Worm (Caenorhabditis elegans) whole organism, midembryonic: ENCODE results near the gene C04A11.5.

Source experiments
- T22C8.4 ChIP-seq: fragments of 200-800 bp; sonication (Bioruptor generic); IDR thresholded peaks from 2 replicates; pipeline ENCODE4 v1.3.6; 2022; ENCODE audit warnings: missing genetic modification characterization, missing compliant biosample characterization
- cog-1 ChIP-seq: sonication (generic microtip); optimal IDR thresholded peaks from 2 replicates; lab custom pipeline; 2016; ENCODE audit warnings: missing genetic modification characterization, missing compliant biosample characterization
- flt-1 ChIP-seq: fragments of 200-800 bp; sonication (Bioruptor generic); IDR thresholded peaks from 2 replicates; pipeline ENCODE4 v1.3.6; 2022; ENCODE audit warnings: missing genetic modification characterization, missing compliant biosample characterization
- klf-2 ChIP-seq: fragments of 200-800 bp; sonication (Bioruptor generic); conservative IDR thresholded peaks from 2 replicates; pipeline ENCODE4 v1.3.6; 2022; ENCODE audit warnings: missing genetic modification reagents, missing genetic modification characterization, missing compliant biosample characterization
- med-1 ChIP-seq: sonication (generic microtip); optimal IDR thresholded peaks from 2 replicates; lab custom pipeline; 2017; ENCODE audit warnings: missing genetic modification characterization, mild to moderate bottlenecking, missing compliant biosample characterization, antibody characterized with exemption, missing genetic modification reagents; ENCODE audit not compliant: insufficient read depth
- ref-1 ChIP-seq: fragments of 200-800 bp; sonication (Bioruptor generic); conservative IDR thresholded peaks from 2 replicates; pipeline ENCODE4 v1.3.6; 2022; ENCODE audit warnings: missing genetic modification reagents, missing genetic modification characterization, missing compliant biosample characterization
- tab-1 ChIP-seq: fragments of 200-800 bp; sonication (Bioruptor generic); IDR thresholded peaks from 2 replicates; pipeline ENCODE4 v1.3.6; 2022; ENCODE audit warnings: missing genetic modification characterization, missing compliant biosample characterization
- ztf-23 ChIP-seq: fragments of 200-800 bp; sonication (Bioruptor generic); IDR thresholded peaks from 2 replicates; pipeline ENCODE4 v1.3.6; 2022; ENCODE audit warnings: missing genetic modification reagents, missing genetic modification characterization, missing compliant biosample characterization
- ztf-29 ChIP-seq: fragments of 200-800 bp; sonication (Bioruptor generic); IDR thresholded peaks from 2 replicates; pipeline ENCODE4 v1.3.6; 2022; ENCODE audit warnings: missing genetic modification reagents, missing genetic modification characterization, missing compliant biosample characterization

C04A11.5 gene

DNA sequence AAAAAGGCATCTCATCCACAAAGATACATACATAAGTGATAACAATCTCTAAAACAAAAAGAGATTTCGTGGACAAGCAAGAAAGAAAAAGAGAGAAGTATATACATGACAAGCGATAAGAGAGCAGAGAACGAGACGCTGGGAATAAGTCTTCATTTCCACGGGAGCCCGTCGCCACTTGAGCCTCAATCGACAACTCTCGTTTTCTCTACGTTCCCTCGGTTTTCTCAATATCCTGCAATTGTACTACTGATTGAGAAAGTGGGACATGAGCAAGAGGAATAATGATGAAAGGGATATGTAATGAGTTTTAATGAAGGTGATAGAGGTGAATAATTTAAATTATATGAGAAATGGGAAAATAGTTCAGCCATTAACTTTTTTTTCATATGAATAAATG is 26.9 kb upstream of the C04A11.5 start:
- TF ChIP-seq med-1 (GFP tag; lab: Kevin White, UChicago) (no peak), cog-1 (no peak), ztf-23 (GFP tag; lab: Robert Waterston, UW) (no peak), ref-1 (no peak), tab-1 (GFP tag; lab: Robert Waterston, UW) (no peak), flt-1 (no peak), klf-2 (GFP tag; lab: Robert Waterston, UW) (no peak), T22C8.4 (GFP tag; lab: Robert Waterston, UW) (no peak), ztf-29 (no peak)

DNA sequence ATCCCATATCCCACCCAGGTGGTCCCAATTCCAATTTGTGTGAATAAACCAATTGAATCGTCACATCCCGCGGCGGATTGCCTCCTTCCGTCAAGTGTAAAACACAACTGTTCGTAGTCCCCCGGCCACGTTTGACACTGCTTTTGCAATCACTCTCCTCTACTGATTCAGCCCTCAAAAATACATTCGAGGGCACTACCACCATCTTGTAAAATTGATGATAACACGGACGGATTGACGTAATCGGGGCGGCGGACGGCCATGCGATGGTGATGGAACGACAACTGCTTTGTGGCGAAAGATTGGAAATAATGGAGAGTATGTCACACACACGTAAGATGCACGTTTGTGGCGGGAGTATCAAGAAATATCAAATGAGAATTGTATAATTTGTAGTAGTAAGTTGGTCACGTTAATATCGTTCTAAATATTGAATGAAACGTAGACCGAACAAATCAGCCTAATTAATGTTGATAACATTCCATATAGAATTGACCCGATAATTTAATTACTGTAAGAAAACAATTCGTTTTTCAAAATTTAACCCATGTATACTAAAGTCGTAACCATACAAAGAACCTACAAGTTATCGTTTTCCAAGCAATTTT is 25.9 kb upstream of the C04A11.5 start:
- TF ChIP-seq flt-1, result no peak
- no peak for TF ChIP-seq tab-1 (GFP tag; lab: Robert Waterston, UW)
- no peak for TF ChIP-seq ztf-23 (GFP tag; lab: Robert Waterston, UW)
- no peak for TF ChIP-seq med-1 (GFP tag; lab: Kevin White, UChicago)
- no peak for TF ChIP-seq T22C8.4 (GFP tag; lab: Robert Waterston, UW)
- no peak for TF ChIP-seq ref-1
- TF ChIP-seq klf-2 (GFP tag; lab: Robert Waterston, UW), result no peak
- no peak for TF ChIP-seq cog-1
- TF ChIP-seq ztf-29, result no peak

DNA sequence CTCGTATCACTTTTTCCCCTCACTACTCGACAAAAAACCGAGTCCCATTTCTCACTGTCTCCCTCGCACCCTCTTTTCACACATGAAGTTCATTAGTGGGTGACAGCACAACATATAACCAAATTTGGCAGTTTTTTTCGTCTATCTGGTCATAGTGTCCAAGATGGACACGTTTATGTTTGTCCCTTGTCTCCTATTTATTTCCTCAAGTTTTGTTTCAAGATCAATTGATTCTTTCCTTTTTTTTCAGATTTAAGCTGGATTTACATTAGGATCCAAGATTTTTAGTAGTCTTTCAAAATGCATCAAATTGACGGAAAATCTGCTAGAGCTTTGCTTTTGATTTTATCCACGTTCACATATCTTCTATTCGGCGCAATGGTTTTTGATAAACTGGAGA is 24.8 kb upstream of the C04A11.5 start, which contains the start of gene twk-20:
Gene twk-20 (plus strand): TSS at position 301 of the 400 bp plus-strand sequence.
- TF ChIP-seq flt-1 (no peak), cog-1 (no peak)

DNA sequence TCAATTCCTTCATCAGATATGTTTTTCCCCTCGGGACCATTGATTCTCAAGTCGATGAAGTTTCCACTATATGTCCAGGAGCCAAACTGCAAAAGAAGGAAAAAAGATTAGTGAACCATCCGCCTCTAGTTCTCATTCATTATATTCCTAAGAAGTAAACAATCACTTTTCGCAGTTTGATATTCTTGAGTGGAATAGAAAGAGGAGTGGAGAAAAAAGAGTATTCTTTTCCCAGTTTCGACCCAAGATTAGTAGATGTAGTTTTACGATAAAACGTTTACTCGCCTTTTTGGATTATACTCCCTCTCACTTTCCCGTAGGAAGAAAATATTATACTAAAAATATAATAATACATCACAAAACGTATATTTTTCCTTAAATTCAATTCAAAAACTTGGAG is 19.5 kb upstream of the C04A11.5 start:
- TF ChIP-seq med-1 (GFP tag; lab: Kevin White, UChicago) (no peak), ztf-23 (GFP tag; lab: Robert Waterston, UW) (no peak), ztf-29 (no peak), klf-2 (GFP tag; lab: Robert Waterston, UW) (no peak), tab-1 (GFP tag; lab: Robert Waterston, UW) (no peak)

DNA sequence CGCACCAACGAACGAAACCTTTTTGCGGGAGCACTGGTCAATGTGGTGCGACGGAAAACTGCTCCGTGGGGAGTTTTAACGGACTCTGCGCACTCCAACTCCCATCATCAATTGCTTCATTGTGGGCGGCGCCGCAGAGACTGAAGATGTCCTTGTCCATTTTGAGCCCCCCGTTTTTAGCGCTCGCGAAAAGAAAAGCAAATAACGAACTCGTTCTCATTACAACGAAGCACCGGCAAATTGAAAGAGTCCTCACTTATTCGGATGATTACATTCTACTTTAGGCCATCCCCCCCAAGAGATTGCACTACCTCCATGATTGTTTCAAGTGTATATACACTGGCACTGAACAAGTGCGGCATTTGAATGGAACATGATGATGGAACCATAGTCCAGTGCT is 17.6 kb upstream of the C04A11.5 start, which contains the start of gene acr-9:
Gene acr-9 (minus strand): TSS at position 101 of the 400 bp plus-strand sequence.
- TF ChIP-seq klf-2 (GFP tag; lab: Robert Waterston, UW) (no peak), cog-1 (no peak), ref-1 (no peak), T22C8.4 (GFP tag; lab: Robert Waterston, UW) (no peak), tab-1 (GFP tag; lab: Robert Waterston, UW) (no peak), med-1 (GFP tag; lab: Kevin White, UChicago) (no peak), ztf-23 (GFP tag; lab: Robert Waterston, UW) (no peak), ztf-29 (no peak), flt-1 (no peak)

DNA sequence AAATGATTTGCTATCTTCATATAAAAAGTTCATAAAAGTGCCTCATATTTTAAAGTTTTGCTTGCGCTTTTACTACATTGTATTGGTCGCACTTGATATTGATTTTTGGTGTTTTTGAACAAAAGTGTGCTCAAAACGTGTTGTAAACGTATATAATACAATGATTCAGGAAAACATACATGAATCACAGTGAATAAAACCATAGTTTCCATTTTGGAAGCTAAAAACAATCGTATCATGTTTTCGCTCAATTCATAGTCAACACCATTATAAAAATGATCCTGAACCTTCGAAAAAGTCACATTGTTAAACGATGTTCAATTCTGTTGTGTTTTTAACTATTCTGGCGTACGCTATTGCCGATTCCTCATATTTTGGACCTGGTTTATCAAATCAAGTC is 17.1 kb upstream of the C04A11.5 start, which contains the start of gene C40C9.3:
Gene C40C9.3 (plus strand): TSS at position 301 of the 400 bp plus-strand sequence.
- TF ChIP-seq cog-1 (no peak), med-1 (GFP tag; lab: Kevin White, UChicago) (no peak), ztf-29 (no peak), klf-2 (GFP tag; lab: Robert Waterston, UW) (no peak), T22C8.4 (GFP tag; lab: Robert Waterston, UW) (no peak), flt-1 (no peak), ref-1 (no peak), tab-1 (GFP tag; lab: Robert Waterston, UW) (no peak), ztf-23 (GFP tag; lab: Robert Waterston, UW) (no peak)

DNA sequence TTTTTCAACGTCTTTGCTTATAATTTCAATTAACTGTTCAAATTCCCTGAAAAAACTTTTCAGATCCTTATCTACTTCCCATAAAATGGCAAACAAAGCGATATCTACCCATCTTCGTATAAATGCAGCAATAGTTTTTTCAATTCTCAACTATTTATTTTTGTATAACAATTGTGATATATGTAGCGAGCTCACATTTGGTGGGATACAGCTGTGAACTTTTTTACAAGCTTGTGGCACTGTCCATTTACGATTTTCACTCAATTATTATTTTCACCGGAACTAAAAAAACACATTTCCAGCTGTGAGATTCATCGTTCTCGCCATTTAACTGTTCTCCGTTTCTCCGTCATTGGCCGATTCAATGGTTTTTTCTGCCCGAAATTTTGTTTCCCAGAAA is 13.6 kb upstream of the C04A11.5 start, which contains the start of gene C40C9.4:
Gene C40C9.4 (plus strand): TSS at position 301 of the 400 bp plus-strand sequence.
- TF ChIP-seq ztf-23 (GFP tag; lab: Robert Waterston, UW), result no peak
- TF ChIP-seq cog-1, result no peak
- no peak for TF ChIP-seq T22C8.4 (GFP tag; lab: Robert Waterston, UW)
- no peak for TF ChIP-seq ref-1
- TF ChIP-seq klf-2 (GFP tag; lab: Robert Waterston, UW), result no peak
- no peak for TF ChIP-seq med-1 (GFP tag; lab: Kevin White, UChicago)
- no peak for TF ChIP-seq tab-1 (GFP tag; lab: Robert Waterston, UW)
- no peak for TF ChIP-seq ztf-29
- no peak for TF ChIP-seq flt-1

DNA sequence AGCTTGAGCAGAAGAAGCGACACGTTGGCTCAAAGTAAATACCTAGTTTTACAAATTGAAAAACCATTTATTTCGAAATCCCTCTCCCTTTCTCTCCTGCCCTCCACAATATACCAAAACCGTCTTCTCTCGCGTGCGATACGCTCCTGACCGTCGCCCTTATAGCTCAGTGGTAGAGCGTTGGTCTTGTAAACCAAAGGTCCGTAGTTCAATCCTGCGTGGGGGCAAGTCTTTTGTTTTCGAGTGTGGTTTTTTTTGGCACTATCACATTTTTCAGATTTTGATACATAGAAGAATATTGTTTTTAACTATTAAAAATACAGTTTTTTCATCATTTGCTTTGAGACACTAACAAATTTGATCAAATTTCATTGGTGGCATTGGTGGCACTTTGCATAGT is 10.8 kb upstream of the C04A11.5 start:
- TF ChIP-seq ztf-29 (0 out of 2 replicates have a peak, but pooled peaks have one; percentile 34), klf-2 (GFP tag; lab: Robert Waterston, UW) (peak; percentile 42; the same call in 1 of the 2 replicates), tab-1 (GFP tag; lab: Robert Waterston, UW) (peak; percentile 78), med-1 (GFP tag; lab: Kevin White, UChicago) (no peak), flt-1 (peak; percentile 88), ref-1 (peak; percentile 60; the same call in 1 of the 2 replicates), ztf-23 (GFP tag; lab: Robert Waterston, UW) (peak; percentile 66; the same call in 1 of the 2 replicates), T22C8.4 (GFP tag; lab: Robert Waterston, UW) (no peak), cog-1 (no peak)

DNA sequence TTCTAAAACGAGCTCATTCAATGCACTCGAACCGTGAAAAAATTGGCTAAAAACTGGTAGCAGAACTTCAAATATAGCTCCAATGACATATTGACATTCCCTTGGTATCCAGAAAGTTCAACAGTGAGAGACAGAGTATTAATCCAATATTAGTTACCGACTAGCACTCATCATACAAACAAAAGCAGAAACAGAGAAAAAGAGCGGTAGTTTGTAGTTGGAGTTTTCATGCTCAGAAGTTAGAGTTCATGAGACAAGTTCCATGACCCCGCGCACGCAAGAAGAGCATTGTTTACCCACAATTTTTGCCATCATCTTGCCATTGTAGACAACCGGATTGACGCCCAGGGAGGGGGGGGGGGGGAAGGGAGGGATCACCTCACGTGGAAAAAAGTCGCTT is 10.1 kb upstream of the C04A11.5 start:
- TF ChIP-seq flt-1 (no peak), ref-1 (no peak), T22C8.4 (GFP tag; lab: Robert Waterston, UW) (no peak), med-1 (GFP tag; lab: Kevin White, UChicago) (no peak), tab-1 (GFP tag; lab: Robert Waterston, UW) (no peak), klf-2 (GFP tag; lab: Robert Waterston, UW) (no peak), ztf-23 (GFP tag; lab: Robert Waterston, UW) (no peak), ztf-29 (no peak), cog-1 (no peak)

DNA sequence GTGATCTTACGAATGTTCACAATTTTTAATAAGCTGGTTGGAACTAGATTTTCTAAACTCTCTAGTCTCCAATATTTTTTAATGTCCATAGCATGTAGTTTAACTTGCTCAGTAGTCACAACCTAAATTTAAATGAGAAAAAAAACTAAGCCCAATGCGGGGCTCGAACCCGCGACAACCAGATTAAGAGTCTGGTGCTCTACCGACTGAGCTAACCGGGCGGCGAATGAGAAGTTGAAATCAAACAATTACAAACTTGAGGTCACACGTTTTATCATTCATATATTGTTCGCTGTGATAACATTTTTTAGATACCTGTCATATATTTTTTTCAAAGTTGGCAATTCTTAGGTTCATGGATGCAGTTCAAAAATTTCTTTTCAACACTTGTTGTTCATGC is 8.6 kb upstream of the C04A11.5 start:
- TF ChIP-seq tab-1 (GFP tag; lab: Robert Waterston, UW) (no peak), med-1 (GFP tag; lab: Kevin White, UChicago) (no peak), flt-1 (no peak), ztf-29 (no peak), T22C8.4 (GFP tag; lab: Robert Waterston, UW) (no peak), cog-1 (no peak), ref-1 (no peak)
